Worm (Caenorhabditis elegans): Measurements from ENCODE around the gene F32D8.7.

F32D8.7 gene

ce11 chrV:10886405-10886887 is 11.8 kb upstream of the F32D8.7 start, which contains the start of gene F32D8.3:
F32D8.3 (plus strand) TSS chrV:10886837.
- TF ChIP-seq hnd-1 (tag; optimal IDR thresholded peaks at IDR 0.05) (no peak), F13C5.2 (tag; optimal IDR thresholded peaks at IDR 0.05) (no peak), ets-7 (tag; optimal IDR thresholded peaks at IDR 0.05) (no peak), hmbx-1 (tag; optimal IDR thresholded peaks at IDR 0.05) (no peak), scrt-1 (GFP tag; IDR thresholded peaks at IDR 0.05) (no peak), pes-1 (GFP tag; IDR thresholded peaks at IDR 0.05) (no peak), tra-4 (tag; optimal IDR thresholded peaks at IDR 0.05) (no peak), ceh-13 (GFP tag; optimal IDR thresholded peaks at IDR 0.05) (no peak)

ce11 chrV:10887564-10887963 is 10.7 kb upstream of the F32D8.7 start:
- TF ChIP-seq tra-4 (tag; optimal IDR thresholded peaks at IDR 0.05) (no peak), B0310.2 (tag; optimal IDR thresholded peaks at IDR 0.05) (no peak), tbx-11 (GFP tag; IDR thresholded peaks at IDR 0.05) (no peak), ets-7 (tag; optimal IDR thresholded peaks at IDR 0.05) (no peak), flt-1 (GFP tag; IDR thresholded peaks at IDR 0.05) (no peak), hmg-4 (GFP tag; optimal IDR thresholded peaks at IDR 0.05) (no peak), F13C5.2 (tag; optimal IDR thresholded peaks at IDR 0.05) (no peak), hnd-1 (tag; optimal IDR thresholded peaks at IDR 0.05) (no peak), aly-1 (tag; optimal IDR thresholded peaks at IDR 0.05) (no peak), ceh-13 (GFP tag; optimal IDR thresholded peaks at IDR 0.05) (no peak), sea-1 (GFP tag; conservative IDR thresholded peaks at IDR 0.05) (no peak), ama-1 (optimal IDR thresholded peaks at IDR 0.05) (no peak), hmbx-1 (tag; optimal IDR thresholded peaks at IDR 0.05) (no peak), tbx-37 (GFP tag; conservative IDR thresholded peaks at IDR 0.05) (no peak), ceh-36 (tag; optimal IDR thresholded peaks at IDR 0.05) (no peak), pes-1 (GFP tag; IDR thresholded peaks at IDR 0.05) (no peak), scrt-1 (GFP tag; IDR thresholded peaks at IDR 0.05) (no peak)

ce11 chrV:10888153-10888552 is 10.1 kb upstream of the F32D8.7 start:
- TF ChIP-seq aly-1 (tag; optimal IDR thresholded peaks at IDR 0.05) (no peak), F13C5.2 (tag; optimal IDR thresholded peaks at IDR 0.05) (no peak), tra-4 (tag; optimal IDR thresholded peaks at IDR 0.05) (no peak), sea-1 (GFP tag; conservative IDR thresholded peaks at IDR 0.05) (no peak), tbx-11 (GFP tag; IDR thresholded peaks at IDR 0.05) (no peak)

ce11 chrV:10889036-10889435 is 9.2 kb upstream of the F32D8.7 start, which contains the start of gene F32D8.11:
F32D8.11 (minus strand) TSS chrV:10889136.
- TF ChIP-seq F13C5.2 (tag; optimal IDR thresholded peaks at IDR 0.05): no peak
- TF ChIP-seq ceh-36 (tag; optimal IDR thresholded peaks at IDR 0.05): no peak
- TF ChIP-seq tra-4 (tag; optimal IDR thresholded peaks at IDR 0.05): no peak
- no peak for TF ChIP-seq pes-1 (GFP tag; IDR thresholded peaks at IDR 0.05)
- TF ChIP-seq hnd-1 (tag; optimal IDR thresholded peaks at IDR 0.05): no peak
- no peak for TF ChIP-seq ceh-13 (GFP tag; optimal IDR thresholded peaks at IDR 0.05)
- no peak for TF ChIP-seq B0310.2 (tag; optimal IDR thresholded peaks at IDR 0.05)
- TF ChIP-seq flt-1 (GFP tag; IDR thresholded peaks at IDR 0.05): no peak
- no peak for TF ChIP-seq ama-1 (optimal IDR thresholded peaks at IDR 0.05)
- TF ChIP-seq ets-7 (tag; optimal IDR thresholded peaks at IDR 0.05): no peak
- no peak for TF ChIP-seq aly-1 (tag; optimal IDR thresholded peaks at IDR 0.05)
- no peak for TF ChIP-seq tbx-37 (GFP tag; conservative IDR thresholded peaks at IDR 0.05)
- TF ChIP-seq scrt-1 (GFP tag; IDR thresholded peaks at IDR 0.05): no peak
- no peak for TF ChIP-seq hmg-4 (GFP tag; optimal IDR thresholded peaks at IDR 0.05)

ce11 chrV:10889774-10890173 is 8.5 kb upstream of the F32D8.7 start:
- no peak for TF ChIP-seq ceh-13 (GFP tag; optimal IDR thresholded peaks at IDR 0.05)
- TF ChIP-seq ama-1 (optimal IDR thresholded peaks at IDR 0.05): no peak
- TF ChIP-seq hmg-4 (GFP tag; optimal IDR thresholded peaks at IDR 0.05): no peak
- TF ChIP-seq pes-1 (GFP tag; IDR thresholded peaks at IDR 0.05): no peak
- TF ChIP-seq scrt-1 (GFP tag; IDR thresholded peaks at IDR 0.05): no peak
- TF ChIP-seq B0310.2 (tag; optimal IDR thresholded peaks at IDR 0.05): no peak
- no peak for TF ChIP-seq sea-1 (GFP tag; conservative IDR thresholded peaks at IDR 0.05)
- TF ChIP-seq tbx-37 (GFP tag; conservative IDR thresholded peaks at IDR 0.05): no peak
- no peak for TF ChIP-seq hnd-1 (tag; optimal IDR thresholded peaks at IDR 0.05)
- TF ChIP-seq aly-1 (tag; optimal IDR thresholded peaks at IDR 0.05): no peak
- TF ChIP-seq ets-7 (tag; optimal IDR thresholded peaks at IDR 0.05): no peak
- no peak for TF ChIP-seq flt-1 (GFP tag; IDR thresholded peaks at IDR 0.05)
- no peak for TF ChIP-seq F13C5.2 (tag; optimal IDR thresholded peaks at IDR 0.05)
- no peak for TF ChIP-seq tbx-11 (GFP tag; IDR thresholded peaks at IDR 0.05)
- TF ChIP-seq ceh-36 (tag; optimal IDR thresholded peaks at IDR 0.05): no peak

- no peak for TF ChIP-seq scrt-1 (GFP tag; IDR thresholded peaks at IDR 0.05)
- TF ChIP-seq hmg-4 (GFP tag; optimal IDR thresholded peaks at IDR 0.05): no peak
- TF ChIP-seq pes-1 (GFP tag; IDR thresholded peaks at IDR 0.05): no peak
- TF ChIP-seq F13C5.2 (tag; optimal IDR thresholded peaks at IDR 0.05): no peak
- no peak for TF ChIP-seq tbx-37 (GFP tag; conservative IDR thresholded peaks at IDR 0.05)
- no peak for TF ChIP-seq aly-1 (tag; optimal IDR thresholded peaks at IDR 0.05)
- no peak for TF ChIP-seq ama-1 (optimal IDR thresholded peaks at IDR 0.05)
- no peak for TF ChIP-seq ceh-36 (tag; optimal IDR thresholded peaks at IDR 0.05)
- no peak for TF ChIP-seq hnd-1 (tag; optimal IDR thresholded peaks at IDR 0.05)
- TF ChIP-seq tbx-11 (GFP tag; IDR thresholded peaks at IDR 0.05): no peak
- TF ChIP-seq hmbx-1 (tag; optimal IDR thresholded peaks at IDR 0.05): no peak
- no peak for TF ChIP-seq tra-4 (tag; optimal IDR thresholded peaks at IDR 0.05)
- no peak for TF ChIP-seq ets-7 (tag; optimal IDR thresholded peaks at IDR 0.05)
- TF ChIP-seq sea-1 (GFP tag; conservative IDR thresholded peaks at IDR 0.05): no peak
- no peak for TF ChIP-seq B0310.2 (tag; optimal IDR thresholded peaks at IDR 0.05)
- no peak for TF ChIP-seq ceh-13 (GFP tag; optimal IDR thresholded peaks at IDR 0.05)
- no peak for TF ChIP-seq flt-1 (GFP tag; IDR thresholded peaks at IDR 0.05)
Measured at ce11 chrV:10890980-10891379, 7.3 kb upstream of the F32D8.7 start, which contains the start of gene F32D8.12. F32D8.12 (minus strand) TSS chrV:10891027.

ce11 chrV:10893510-10894128 is 4.6 kb upstream of the F32D8.7 start, which contains the start of gene F32D8.4:
F32D8.4 (minus strand) TSS chrV:10893560.
- no peak for TF ChIP-seq tbx-11 (GFP tag; IDR thresholded peaks at IDR 0.05)
- TF ChIP-seq ceh-36 (tag; optimal IDR thresholded peaks at IDR 0.05): no peak
